Worm (Caenorhabditis elegans) whole organism, L4/young adult: ENCODE measurements around the gene M57.2.

Experiments used
- W03F9.2 ChIP-seq: fragments of 150-350 bp; optimal IDR thresholded peaks from 2 replicates; lab custom pipeline; 2014; ENCODE audit warnings: missing biosample characterization, missing genetic modification characterization
- dao-5 ChIP-seq: sonication (generic microtip); optimal IDR thresholded peaks from 2 replicates; lab custom pipeline; 2016; ENCODE audit warnings: missing genotype, missing genetic modification characterization, moderate library complexity, missing compliant biosample characterization
- him-1 ChIP-seq: sonication (generic microtip); optimal IDR thresholded peaks from 2 replicates; lab custom pipeline; 2016; ENCODE audit warnings: missing genotype, missing genetic modification reagents, missing genetic modification characterization, missing compliant biosample characterization

DNA sequence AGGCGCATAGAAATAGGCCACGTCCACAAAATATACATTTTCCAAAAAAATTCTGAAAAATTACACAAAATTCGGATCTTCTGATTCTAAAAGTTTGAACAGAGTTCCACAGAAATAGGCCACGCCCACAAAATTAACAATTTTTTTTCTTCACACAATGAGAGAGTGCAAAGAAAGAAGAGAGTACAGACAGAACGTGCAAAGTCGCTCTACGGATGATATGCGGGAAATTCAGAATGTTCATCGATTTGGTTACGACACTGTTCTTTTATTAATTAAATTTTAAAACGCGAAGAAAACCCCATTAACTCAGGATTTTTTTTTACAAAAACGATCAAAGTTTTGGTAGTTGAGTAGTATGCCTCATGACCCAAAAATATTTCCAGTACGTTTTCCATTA lies 5.8 kb downstream of the M57.2 start:
- TF ChIP-seq him-1 (tag; lab: Kevin White, UChicago) (no peak), dao-5 (no peak), W03F9.2 (no peak)
